Worm (Caenorhabditis elegans): ENCODE measurements around the gene Y69A2AR.1.
A peak's percentile ranks its signal among the peaks of the same experiment; 100 is the strongest.

The Y69A2AR.1 gene

DNA sequence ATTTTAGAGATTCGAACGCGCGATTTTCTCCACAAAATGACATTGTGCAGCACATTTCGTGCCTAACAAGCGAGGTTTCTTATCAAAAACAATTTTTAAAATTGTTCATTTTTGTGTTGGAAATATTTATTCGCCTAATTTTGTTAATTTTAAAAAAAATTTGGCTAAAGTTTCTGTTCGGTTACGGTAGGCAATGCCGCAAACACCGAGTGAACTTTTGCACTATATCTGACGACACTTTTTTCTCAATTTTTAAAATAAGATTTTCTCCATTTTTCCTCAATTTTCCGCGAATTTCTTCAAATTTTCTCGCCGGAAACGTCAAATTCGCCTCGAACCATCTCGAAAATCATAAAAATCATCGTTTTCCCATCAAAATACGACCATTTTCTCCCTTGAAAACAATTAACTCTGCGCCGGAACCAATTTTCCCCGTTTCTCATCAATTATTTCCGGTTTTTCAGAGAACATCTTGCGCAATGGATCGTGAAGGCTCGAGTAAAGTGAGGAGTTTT, at the start of gene Y69A2AR.1:
Gene Y69A2AR.1 (plus strand): TSS at position 465 of the 515 bp plus-strand sequence.
- peak; percentile 19 for TF ChIP-seq dpl-1 (GFP tag; optimal IDR thresholded peaks at IDR 0.05)
- TF ChIP-seq ceh-28 (tag; optimal IDR thresholded peaks at IDR 0.05), result no peak
- TF ChIP-seq daf-8 (GFP tag; IDR thresholded peaks at IDR 0.05), result no peak
- no peak for TF ChIP-seq tra-1 (GFP tag; IDR thresholded peaks at IDR 0.05)
- no peak for TF ChIP-seq lin-13 (GFP tag; optimal IDR thresholded peaks at IDR 0.05)
- no peak for TF ChIP-seq nhr-42 (GFP tag; IDR thresholded peaks at IDR 0.05)
- TF ChIP-seq lsy-2 (tag; optimal IDR thresholded peaks at IDR 0.05), result peak in 1 of 2 experiments; percentile 96
- TF ChIP-seq F44E2.7 (GFP tag; IDR thresholded peaks at IDR 0.05), result no peak
- 0 out of 2 replicates have a peak, but pooled peaks have one; percentile 3 for TF ChIP-seq lin-38 (GFP tag; IDR thresholded peaks at IDR 0.05)
- no peak for TF ChIP-seq aha-1 (tag)
- peak; percentile 47 for TF ChIP-seq mes-2 (tag; optimal IDR thresholded peaks at IDR 0.05; ENCODE audit: poor library complexity, severe bottlenecking)

DNA sequence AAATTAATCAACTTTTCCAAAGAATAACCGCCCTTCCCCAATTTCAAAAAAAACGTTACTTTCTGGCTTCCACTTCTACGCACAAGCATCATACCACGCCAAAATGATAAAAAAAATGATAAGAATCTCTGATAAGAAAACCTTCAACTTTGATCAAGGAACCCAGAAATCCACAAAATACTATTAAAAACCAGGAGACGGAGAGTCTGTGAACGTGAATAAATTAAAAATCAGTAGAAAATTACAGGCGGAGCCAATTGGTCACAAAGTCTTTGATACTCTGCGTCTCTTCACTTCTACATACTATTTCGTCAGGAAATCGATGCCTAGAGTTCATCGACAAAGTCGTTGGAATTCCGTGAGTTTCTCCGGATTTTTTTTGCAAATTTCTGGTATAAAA, 48.2 kb upstream of the Y69A2AR.1 start, which contains the start of gene smf-3:
Gene smf-3 (plus strand): TSS at position 259 of the 400 bp plus-strand sequence.
- TF ChIP-seq unc-130 (GFP tag; optimal IDR thresholded peaks at IDR 0.05), result no peak
- TF ChIP-seq php-3 (GFP tag; IDR thresholded peaks at IDR 0.05), result peak; percentile 84
- TF ChIP-seq dve-1 (tag; optimal IDR thresholded peaks at IDR 0.05; ENCODE audit: insufficient read depth), result peak; percentile 79
- peak; percentile 86 for TF ChIP-seq pqm-1 (tag; optimal IDR thresholded peaks at IDR 0.05)
- peak in 1 of 2 experiments; percentile 89 for TF ChIP-seq hif-1 (tag; optimal IDR thresholded peaks at IDR 0.05)
- peak; percentile 61 for TF ChIP-seq nhr-77 (tag; optimal IDR thresholded peaks at IDR 0.05)
- peak; percentile 70; the same call in 1 of the 2 replicates for TF ChIP-seq nhr-41 (GFP tag; IDR thresholded peaks at IDR 0.05)
- TF ChIP-seq D1046.2 (GFP tag; IDR thresholded peaks at IDR 0.05), result no peak
- peak; percentile 72 for TF ChIP-seq nhr-48 (tag; optimal IDR thresholded peaks at IDR 0.05)
- TF ChIP-seq daf-16 (GFP tag; optimal IDR thresholded peaks at IDR 0.05), result no peak
- peak; percentile 60 for TF ChIP-seq daf-16 (tag; optimal IDR thresholded peaks at IDR 0.05)
- TF ChIP-seq T20F7.1 (GFP tag; optimal IDR thresholded peaks at IDR 0.05), result peak; percentile 5
- no peak for TF ChIP-seq dmd-8 (GFP tag; IDR thresholded peaks at IDR 0.05)
- peak in 1 of 2 experiments; percentile 10 for TF ChIP-seq mdl-1 (tag; optimal IDR thresholded peaks at IDR 0.05)
- peak; percentile 60 for TF ChIP-seq nhr-102 (tag; optimal IDR thresholded peaks at IDR 0.05)
- TF ChIP-seq hlh-11 (tag; optimal IDR thresholded peaks at IDR 0.05), result peak; percentile 77
- TF ChIP-seq nhr-28 (tag; optimal IDR thresholded peaks at IDR 0.05), result peak; percentile 51
- TF ChIP-seq aha-1 (tag), result peak; percentile 96
- peak; percentile 86 for TF ChIP-seq dmd-6 (GFP tag; IDR thresholded peaks at IDR 0.05)
- no peak for TF ChIP-seq mxl-3 (GFP tag; optimal IDR thresholded peaks at IDR 0.05)
- TF ChIP-seq lin-39 (tag; optimal IDR thresholded peaks at IDR 0.05), result no peak
- no peak for TF ChIP-seq ZK337.2 (GFP tag; IDR thresholded peaks at IDR 0.05)

DNA sequence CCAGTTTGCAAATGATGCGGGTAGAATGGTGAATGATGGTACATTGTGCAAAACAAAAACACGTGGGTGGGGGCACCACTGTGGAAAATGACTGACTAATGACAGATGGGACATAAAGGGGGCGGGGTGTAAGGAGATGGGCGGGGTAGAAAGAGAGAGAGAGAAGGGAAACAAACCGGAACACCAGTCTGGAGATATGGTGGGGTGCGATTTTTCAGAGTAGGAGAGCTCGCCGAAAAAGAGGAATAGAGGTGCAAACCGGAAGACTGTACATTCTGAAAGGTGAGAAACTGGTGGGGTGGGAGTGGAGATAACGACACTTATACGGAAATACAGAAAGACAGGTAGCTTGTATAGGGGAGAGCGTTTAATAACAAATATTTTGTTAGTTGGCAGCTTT, 38.7 kb upstream of the Y69A2AR.1 start, which contains the start of gene ngn-1:
Gene ngn-1 (minus strand): TSS at position 101 of the 400 bp plus-strand sequence.
- peak in 1 of 2 experiments; percentile 54 for TF ChIP-seq unc-62 (GFP tag; optimal IDR thresholded peaks at IDR 0.05 in 1 of 2)
- no peak for TF ChIP-seq unc-62 (tag; optimal IDR thresholded peaks at IDR 0.05)
- TF ChIP-seq ces-1 (GFP tag; optimal IDR thresholded peaks at IDR 0.05), result no peak

DNA sequence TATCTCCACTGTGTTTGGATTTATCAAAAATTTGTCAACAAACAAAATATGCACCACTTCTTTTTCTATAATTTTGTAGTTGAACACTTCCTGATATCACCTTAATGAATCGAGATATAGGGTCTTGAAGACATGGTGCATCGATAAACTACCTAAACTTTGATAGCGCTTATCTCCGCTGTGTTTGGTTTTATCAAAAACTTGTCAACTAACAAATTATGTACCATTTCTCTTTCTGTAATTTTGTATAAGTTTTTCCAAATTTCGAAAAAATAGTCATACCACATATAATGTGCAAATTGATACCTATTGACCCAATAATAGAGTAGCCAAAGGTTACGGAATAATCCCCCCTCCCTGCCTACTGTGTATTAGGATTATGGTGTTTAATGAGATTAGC, 36.7 kb upstream of the Y69A2AR.1 start:
- TF ChIP-seq fos-1 (tag; optimal IDR thresholded peaks at IDR 0.05) (no peak), jun-1 (tag; optimal IDR thresholded peaks at IDR 0.05) (no peak), nhr-48 (tag; optimal IDR thresholded peaks at IDR 0.05) (no peak), nhr-28 (tag; optimal IDR thresholded peaks at IDR 0.05) (no peak), unc-62 (GFP tag; optimal IDR thresholded peaks at IDR 0.05 in 1 of 2) (peak in 1 of 2 experiments; percentile 82), unc-62 (tag; optimal IDR thresholded peaks at IDR 0.05) (no peak), mep-1 (tag; optimal IDR thresholded peaks at IDR 0.05) (no peak), lir-3 (tag; optimal IDR thresholded peaks at IDR 0.05) (no peak), mes-2 (tag; optimal IDR thresholded peaks at IDR 0.05; ENCODE audit: poor library complexity, severe bottlenecking) (no peak)

All from whole organism, L4 larva.